Fruit fly (Drosophila melanogaster): ENCODE results near the gene CG5245.

Gene CG5245

DNA sequence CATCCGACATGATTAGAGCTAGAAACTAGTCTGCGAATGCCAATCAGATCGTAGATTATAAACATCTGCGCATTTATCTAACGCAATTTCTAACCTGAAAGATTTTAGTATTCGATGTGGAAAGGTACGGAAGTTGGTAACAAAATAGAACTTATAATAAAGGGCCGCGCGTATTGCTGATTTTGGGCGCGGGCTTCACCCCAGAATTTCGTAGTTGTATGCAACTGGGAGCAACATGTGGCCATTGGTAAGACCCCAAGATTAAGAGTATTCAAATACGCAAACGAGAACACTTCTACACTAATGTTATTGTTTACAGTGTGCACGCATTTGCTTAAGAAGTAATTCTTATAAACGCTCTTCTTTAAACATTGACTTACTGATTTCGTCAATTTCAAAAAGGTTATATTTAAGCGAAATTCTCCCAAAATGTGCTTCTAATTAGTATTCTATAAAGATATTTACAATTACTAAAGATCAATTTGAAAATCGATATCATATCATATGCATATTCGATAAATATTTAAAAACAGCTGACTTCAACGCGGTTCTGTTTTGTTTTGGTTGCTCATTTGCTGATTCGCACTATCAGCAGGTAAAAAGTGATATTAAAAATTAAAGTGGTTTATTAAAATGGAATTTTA, 30.6 kb downstream of the CG5245 start, which contains the start of the genes CG5961 and Polr3C (continued):
- TF ChIP-seq sens-2 (GFP tag; IDR thresholded peaks at IDR 0.05): no peak
- no peak for TF ChIP-seq CG5180 (GFP tag; optimal IDR thresholded peaks at IDR 0.05)
- no peak for TF ChIP-seq CG17359 (tag; optimal IDR thresholded peaks at IDR 0.05)
- no peak for TF ChIP-seq Optix (GFP tag; IDR thresholded peaks at IDR 0.05)
- TF ChIP-seq Ets97D (GFP tag; optimal IDR thresholded peaks at IDR 0.05): no peak
- TF ChIP-seq CG6689 (GFP tag; IDR thresholded peaks at IDR 0.05): no peak
- no peak for TF ChIP-seq rib (GFP tag; IDR thresholded peaks at IDR 0.05)
- TF ChIP-seq HLH4C (GFP tag; IDR thresholded peaks at IDR 0.05; ENCODE audit: partially characterized antibody): peak; percentile 33; the same call in 2 of the 3 replicates
- no peak for TF ChIP-seq zf30C (GFP tag; optimal IDR thresholded peaks at IDR 0.05)
- TF ChIP-seq kah (GFP tag; optimal IDR thresholded peaks at IDR 0.05): peak; percentile 67
- TF ChIP-seq gfzf (GFP tag; optimal IDR thresholded peaks at IDR 0.05): peak; percentile 71
- no peak for TF ChIP-seq HLHmδ (GFP tag; optimal IDR thresholded peaks at IDR 0.05)
- TF ChIP-seq Dad (GFP tag; optimal IDR thresholded peaks at IDR 0.05): no peak
- no peak for TF ChIP-seq CG11504 (tag; optimal IDR thresholded peaks at IDR 0.05)
- peak; percentile 45 for TF ChIP-seq CG10267 (tag; optimal IDR thresholded peaks at IDR 0.05)
- no peak for TF ChIP-seq NFAT (GFP tag; IDR thresholded peaks at IDR 0.05)
- TF ChIP-seq CG32767 (GFP tag; IDR thresholded peaks at IDR 0.05): no peak
- TF ChIP-seq CG3995 (GFP tag; optimal IDR thresholded peaks at IDR 0.05): no peak
- no peak for TF ChIP-seq CG9876 (GFP tag; optimal IDR thresholded peaks at IDR 0.05)
- TF ChIP-seq CG30020 (tag; optimal IDR thresholded peaks at IDR 0.05): peak; percentile 13
- TF ChIP-seq CG4360 (GFP tag; IDR thresholded peaks at IDR 0.05): no peak
- no peak for TF ChIP-seq h (optimal IDR thresholded peaks at IDR 0.05)
- no peak for TF ChIP-seq slp2 (GFP tag; optimal IDR thresholded peaks at IDR 0.05)
- TF ChIP-seq CG6683 (GFP tag; optimal IDR thresholded peaks at IDR 0.05): no peak
- TF ChIP-seq ttk (GFP tag; IDR thresholded peaks at IDR 0.05): no peak
- no peak for TF ChIP-seq HLH54F (GFP tag; optimal IDR thresholded peaks at IDR 0.05)
- TF ChIP-seq Lim3 (GFP tag; IDR thresholded peaks at IDR 0.05): no peak
- no peak for TF ChIP-seq CG3726 (GFP tag; IDR thresholded peaks at IDR 0.05)
- TF ChIP-seq CG12236 (GFP tag; optimal IDR thresholded peaks at IDR 0.05): no peak
- TF ChIP-seq CG4617 (GFP tag; optimal IDR thresholded peaks at IDR 0.05; ENCODE audit: borderline replicate concordance): peak; percentile 10
- no peak for TF ChIP-seq Tbp (GFP tag; optimal IDR thresholded peaks at IDR 0.05)
- TF ChIP-seq klu (GFP tag; IDR thresholded peaks at IDR 0.05): no peak
- no peak for TF ChIP-seq usp (GFP tag; optimal IDR thresholded peaks at IDR 0.05)
- no peak for TF ChIP-seq D (optimal IDR thresholded peaks at IDR 0.05)
- no peak for TF ChIP-seq D (GFP tag; optimal IDR thresholded peaks at IDR 0.05)
- no peak for TF ChIP-seq CG7786 (GFP tag; optimal IDR thresholded peaks at IDR 0.05)
- no peak for TF ChIP-seq Fer3 (tag; optimal IDR thresholded peaks at IDR 0.05)
- no peak for TF ChIP-seq CG6272 (GFP tag; IDR thresholded peaks at IDR 0.05)
- no peak for TF ChIP-seq CG6654 (GFP tag; optimal IDR thresholded peaks at IDR 0.05)
- TF ChIP-seq gt (GFP tag; IDR thresholded peaks at IDR 0.05): no peak
- TF ChIP-seq CG9609 (GFP tag; optimal IDR thresholded peaks at IDR 0.05): no peak
- no peak for TF ChIP-seq mld (GFP tag; IDR thresholded peaks at IDR 0.05; ENCODE audit: partially characterized antibody)
- no peak for TF ChIP-seq CG10543 (GFP tag; optimal IDR thresholded peaks at IDR 0.05)
- TF ChIP-seq MTF-1 (GFP tag; optimal IDR thresholded peaks at IDR 0.05; ENCODE audit: borderline replicate concordance): no peak
- TF ChIP-seq yki (optimal IDR thresholded peaks at IDR 0.05): no peak
- TF ChIP-seq nerfin-2 (GFP tag; IDR thresholded peaks at IDR 0.05; ENCODE audit: partially characterized antibody): no peak
- no peak for TF ChIP-seq chm (GFP tag; IDR thresholded peaks at IDR 0.05)
- no peak for TF ChIP-seq CG12942 (GFP tag; optimal IDR thresholded peaks at IDR 0.05)
- no peak for TF ChIP-seq CG8388 (GFP tag; optimal IDR thresholded peaks at IDR 0.05)
- TF ChIP-seq CkIIα-i1 (GFP tag; IDR thresholded peaks at IDR 0.05): no peak
- TF ChIP-seq CG13894 (tag; optimal IDR thresholded peaks at IDR 0.05): no peak
- no peak for TF ChIP-seq ap (GFP tag; IDR thresholded peaks at IDR 0.05)

All from whole organism, embryonic.